Worm (Caenorhabditis elegans): ENCODE measurements around the gene Y57G11C.30.

DNA sequence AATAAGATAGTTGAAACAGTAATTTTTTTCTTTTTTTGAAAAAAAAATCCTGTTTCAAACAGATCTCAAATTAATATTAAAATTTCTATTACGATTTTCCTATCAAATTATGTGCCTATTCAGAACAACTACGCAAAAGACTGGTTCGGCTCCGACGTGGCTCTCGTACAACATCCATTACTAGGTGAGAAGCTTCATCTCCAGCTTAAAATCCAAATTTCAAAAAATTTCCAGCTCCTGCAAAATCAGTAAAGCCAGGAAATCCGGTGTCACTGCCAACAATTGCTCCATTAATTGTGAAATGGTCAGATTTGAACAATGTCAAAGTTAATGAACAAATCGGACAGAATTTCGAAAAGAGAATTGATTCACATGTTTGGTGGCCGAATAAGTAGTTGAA, 15.1 kb downstream of the Y57G11C.30 start:
- TF ChIP-seq lir-3 (tag; optimal IDR thresholded peaks at IDR 0.05; ENCODE audit: poor library complexity) = no peak
- no peak for TF ChIP-seq ceh-82 (tag; optimal IDR thresholded peaks at IDR 0.05)
- TF ChIP-seq hpl-2 (GFP tag; optimal IDR thresholded peaks at IDR 0.05) = no peak

All from whole organism, L1 larva.